Worm (Caenorhabditis elegans): ENCODE data around the gene Y39B6A.43.
A peak's percentile ranks its signal among the peaks of the same experiment; 100 is the strongest.

DNA sequence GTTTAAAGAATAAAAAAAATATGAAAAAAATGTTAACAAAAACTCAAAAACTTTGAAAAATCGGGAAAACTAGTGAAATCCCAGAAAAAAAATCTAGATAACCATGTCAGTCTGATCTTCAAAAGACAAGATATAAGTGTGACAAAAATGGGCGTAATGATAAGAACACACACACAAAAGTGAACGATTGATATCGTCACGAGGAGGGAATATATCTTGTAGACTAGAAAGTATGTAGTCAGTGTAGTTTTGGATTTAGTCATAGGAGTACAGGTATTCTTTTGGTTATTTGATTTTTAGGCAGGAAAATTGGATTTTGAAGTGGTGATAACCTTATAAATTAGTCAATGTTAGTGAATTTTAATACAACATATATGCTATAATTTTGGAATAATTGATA is 33.1 kb downstream of the Y39B6A.43 start:
- TF ChIP-seq ets-4 (tag; optimal IDR thresholded peaks at IDR 0.05) (no peak), pha-4 (tag; optimal IDR thresholded peaks at IDR 0.05) (no peak), sox-4 (tag; optimal IDR thresholded peaks at IDR 0.05) (no peak), hlh-8 (tag; optimal IDR thresholded peaks at IDR 0.05) (no peak), ceh-48 (tag; optimal IDR thresholded peaks at IDR 0.05) (no peak), ceh-22 (tag; optimal IDR thresholded peaks at IDR 0.05) (no peak), ceh-6 (GFP tag; optimal IDR thresholded peaks at IDR 0.05) (no peak), hlh-15 (tag; optimal IDR thresholded peaks at IDR 0.05) (no peak), F13H6.1 (tag; optimal IDR thresholded peaks at IDR 0.05) (no peak), sox-2 (GFP tag; IDR thresholded peaks at IDR 0.05) (no peak), zip-5 (tag; optimal IDR thresholded peaks at IDR 0.05) (no peak), gmeb-2 (tag; optimal IDR thresholded peaks at IDR 0.05) (no peak), nhr-11 (tag; optimal IDR thresholded peaks at IDR 0.05) (peak; percentile 6), hlh-13 (GFP tag; optimal IDR thresholded peaks at IDR 0.05) (no peak)

Data from whole organism, late embryonic.